Worm (Caenorhabditis elegans): Measurements from ENCODE around the gene C36H8.1.

- TF ChIP-seq hmg-4 (GFP tag; optimal IDR thresholded peaks at IDR 0.05), result no peak
- no peak for TF ChIP-seq pes-1 (GFP tag; IDR thresholded peaks at IDR 0.05)
- TF ChIP-seq ama-1 (optimal IDR thresholded peaks at IDR 0.05), result no peak
- no peak for TF ChIP-seq hmbx-1 (tag; optimal IDR thresholded peaks at IDR 0.05)
Observed at ce11 chrIV:12700204-12700603, 44.4 kb downstream of the C36H8.1 start.

All from whole organism, early embryonic.